Worm (Caenorhabditis elegans): ENCODE data around the gene pfut-1.

DNA sequence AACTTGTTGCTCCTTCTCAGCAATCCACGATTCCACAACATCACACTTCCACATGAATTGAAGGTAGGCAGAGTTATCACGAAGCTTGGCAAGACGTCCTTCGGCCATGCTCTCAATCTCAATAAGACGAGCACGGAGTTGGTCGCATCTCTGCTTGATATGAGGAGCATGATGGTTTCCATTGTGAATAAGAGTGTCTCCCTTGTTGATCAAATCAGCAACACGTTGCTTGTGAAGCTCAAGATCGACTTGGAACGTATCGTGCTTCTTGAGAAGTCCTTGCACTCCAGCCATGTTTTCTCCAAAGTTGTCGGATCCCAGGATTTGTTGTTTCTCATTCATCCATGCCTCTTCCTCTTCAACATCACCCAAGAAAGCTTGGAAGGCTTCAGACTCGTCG is 46.0 kb upstream of the pfut-1 start:
- TF ChIP-seq somi-1 (GFP tag; optimal IDR thresholded peaks at IDR 0.05) (no peak), nhr-120 (GFP tag; IDR thresholded peaks at IDR 0.05) (no peak), hsf-1 (GFP tag; IDR thresholded peaks at IDR 0.05) (no peak), unc-62 (GFP tag; optimal IDR thresholded peaks at IDR 0.05) (no peak), F55B11.4 (tag; optimal IDR thresholded peaks at IDR 0.05; ENCODE audit: borderline replicate concordance, insufficient read depth) (no peak), F39B2.1 (GFP tag; IDR thresholded peaks at IDR 0.05) (no peak), Y56A3A.18 (GFP tag; IDR thresholded peaks at IDR 0.05) (no peak)

All from whole organism, young adult.